Worm (Caenorhabditis elegans): Measurements from ENCODE around the gene R12C12.9.

The R12C12.9 gene

DNA sequence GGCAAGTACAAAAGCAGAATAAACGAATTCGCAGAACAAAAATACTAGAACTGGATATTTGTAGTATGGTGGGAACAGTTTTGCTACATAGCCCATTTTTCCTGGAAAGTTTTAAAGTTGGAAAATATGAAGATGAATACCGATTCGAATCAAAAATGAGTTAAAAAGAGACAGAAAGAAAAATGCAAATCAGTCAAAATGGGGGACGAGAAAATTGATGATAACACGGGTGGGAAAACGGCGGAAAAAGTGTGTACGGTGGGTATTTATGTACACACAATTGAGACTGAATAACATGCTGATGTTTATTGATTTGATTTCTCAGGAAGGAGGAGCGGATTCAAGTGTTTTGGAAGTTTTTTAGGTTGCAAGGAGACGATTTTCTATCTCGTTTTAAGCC, at the start of gene R12C12.9:
TSS of gene R12C12.9 (minus strand) at position 101 of the 400 bp plus-strand sequence.
- TF ChIP-seq Y53F4B.3 (GFP tag; IDR thresholded peaks at IDR 0.05) (no peak), B0019.2 (GFP tag; conservative IDR thresholded peaks at IDR 0.05) (no peak), ztf-18 (tag; optimal IDR thresholded peaks at IDR 0.05) (no peak), hmg-20 (GFP tag; IDR thresholded peaks at IDR 0.05) (no peak), tlf-1 (GFP tag; optimal IDR thresholded peaks at IDR 0.05) (no peak), nhr-80 (tag; optimal IDR thresholded peaks at IDR 0.05) (no peak), nfya-2 (GFP tag; IDR thresholded peaks at IDR 0.05) (no peak), lsy-27 (tag; optimal IDR thresholded peaks at IDR 0.05; ENCODE audit: borderline replicate concordance, insufficient read depth) (no peak), cebp-2 (GFP tag; IDR thresholded peaks at IDR 0.05) (no peak), ccch-3 (GFP tag; optimal IDR thresholded peaks at IDR 0.05) (no peak), somi-1 (GFP tag; optimal IDR thresholded peaks at IDR 0.05) (no peak), Y95B8A.8 (GFP tag; IDR thresholded peaks at IDR 0.05) (no peak), nhr-27 (tag; optimal IDR thresholded peaks at IDR 0.05) (no peak), pbrm-1 (GFP tag; IDR thresholded peaks at IDR 0.05) (no peak), ceh-58 (GFP tag; IDR thresholded peaks at IDR 0.05) (no peak), snpc-1.1 (tag; optimal IDR thresholded peaks at IDR 0.05; ENCODE audit: insufficient read depth) (no peak), hsf-1 (GFP tag; IDR thresholded peaks at IDR 0.05) (no peak), hrde-1 (tag; optimal IDR thresholded peaks at IDR 0.05; ENCODE audit: borderline replicate concordance) (no peak)

ce11 chrII:6067066-6067465, 42.3 kb upstream of the R12C12.9 start, which contains the start of gene H12I13.1:
H12I13.1 (minus strand) TSS chrII:6067166.
- TF ChIP-seq madf-8 (GFP tag; conservative IDR thresholded peaks at IDR 0.05), result no peak
- no peak for TF ChIP-seq dox-1 (GFP tag; IDR thresholded peaks at IDR 0.05)
- no peak for TF ChIP-seq lsl-1 (GFP tag; optimal IDR thresholded peaks at IDR 0.05)
- no peak for TF ChIP-seq pbrm-1 (GFP tag; IDR thresholded peaks at IDR 0.05)
- TF ChIP-seq ztf-18 (tag; optimal IDR thresholded peaks at IDR 0.05), result no peak

DNA sequence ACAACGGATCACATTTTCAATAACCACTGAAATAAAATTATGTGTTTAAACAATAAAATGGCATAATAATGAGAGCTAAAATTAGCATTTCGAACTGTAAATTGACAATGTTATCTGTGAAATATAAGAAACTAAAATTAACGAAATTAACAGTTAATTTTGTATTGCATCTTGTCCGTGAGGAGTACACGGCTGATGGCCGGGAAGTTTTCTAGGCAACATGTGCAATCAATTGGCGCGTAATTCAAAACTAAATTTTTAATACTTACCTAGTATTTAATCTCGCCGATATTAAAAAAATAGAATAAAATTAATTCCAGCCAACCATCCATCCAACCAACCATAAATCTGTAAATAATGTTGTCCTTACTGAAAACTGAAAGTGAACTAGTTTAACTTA, 36.7 kb upstream of the R12C12.9 start:
- TF ChIP-seq F23B12.7 (tag; optimal IDR thresholded peaks at IDR 0.05; ENCODE audit: insufficient read depth), result no peak
- TF ChIP-seq lin-35 (GFP tag; optimal IDR thresholded peaks at IDR 0.05), result peak; percentile 6 to 95 (median 65)
- TF ChIP-seq nfyb-1 (GFP tag; IDR thresholded peaks at IDR 0.05), result peak; percentile 47; the same call in 1 of the 2 replicates
- no peak for TF ChIP-seq somi-1 (GFP tag; optimal IDR thresholded peaks at IDR 0.05)
- no peak for TF ChIP-seq zim-3 (tag; optimal IDR thresholded peaks at IDR 0.05)
- TF ChIP-seq tbp1 (GFP tag; optimal IDR thresholded peaks at IDR 0.05), result no peak
- no peak for TF ChIP-seq Y67H2A.10 (GFP tag; conservative IDR thresholded peaks at IDR 0.05)
- TF ChIP-seq let-526 (GFP tag; IDR thresholded peaks at IDR 0.05), result no peak
- TF ChIP-seq bed-2 (GFP tag; IDR thresholded peaks at IDR 0.05), result peak; percentile 53; the same call in 1 of the 2 replicates
- no peak for TF ChIP-seq ceh-79 (tag; optimal IDR thresholded peaks at IDR 0.05)
- TF ChIP-seq Y56A3A.18 (GFP tag; IDR thresholded peaks at IDR 0.05), result no peak
- peak; percentile 24 for TF ChIP-seq lsl-1 (GFP tag; optimal IDR thresholded peaks at IDR 0.05)
- peak; percentile 23 for TF ChIP-seq snpc-3.4 (tag; optimal IDR thresholded peaks at IDR 0.05)
- no peak for TF ChIP-seq nfya-1 (tag; optimal IDR thresholded peaks at IDR 0.05; ENCODE audit: borderline replicate concordance, insufficient read depth)
- TF ChIP-seq let-607 (tag; optimal IDR thresholded peaks at IDR 0.05), result peak in 1 of 2 experiments; percentile 72
- TF ChIP-seq F33H1.4 (GFP tag; IDR thresholded peaks at IDR 0.05), result peak; percentile 42
- TF ChIP-seq madf-3 (GFP tag; IDR thresholded peaks at IDR 0.05), result no peak
- no peak for TF ChIP-seq lag-1 (GFP tag; IDR thresholded peaks at IDR 0.05)
- TF ChIP-seq pbrm-1 (GFP tag; IDR thresholded peaks at IDR 0.05), result 0 out of 2 replicates have a peak, but pooled peaks have one; percentile 41
- TF ChIP-seq bed-1 (GFP tag; IDR thresholded peaks at IDR 0.05), result no peak
- peak; percentile 73 for TF ChIP-seq mcd-1 (GFP tag; IDR thresholded peaks at IDR 0.05)
- no peak for TF ChIP-seq Y79H2A.3 (GFP tag; conservative IDR thresholded peaks at IDR 0.05)
- no peak for TF ChIP-seq T26A5.8 (tag; optimal IDR thresholded peaks at IDR 0.05)
- peak; percentile 58 for TF ChIP-seq efl-1 (GFP tag; optimal IDR thresholded peaks at IDR 0.05)
- peak; percentile 44 for TF ChIP-seq ztf-18 (tag; optimal IDR thresholded peaks at IDR 0.05)
- peak; percentile 41 for TF ChIP-seq K12H6.12 (tag; optimal IDR thresholded peaks at IDR 0.05)
- TF ChIP-seq F52B5.7 (tag; optimal IDR thresholded peaks at IDR 0.05), result no peak

All from whole organism, young adult.